Fruit fly (Drosophila melanogaster): ENCODE measurements around the gene CG43052.

Gene CG43052

DNA sequence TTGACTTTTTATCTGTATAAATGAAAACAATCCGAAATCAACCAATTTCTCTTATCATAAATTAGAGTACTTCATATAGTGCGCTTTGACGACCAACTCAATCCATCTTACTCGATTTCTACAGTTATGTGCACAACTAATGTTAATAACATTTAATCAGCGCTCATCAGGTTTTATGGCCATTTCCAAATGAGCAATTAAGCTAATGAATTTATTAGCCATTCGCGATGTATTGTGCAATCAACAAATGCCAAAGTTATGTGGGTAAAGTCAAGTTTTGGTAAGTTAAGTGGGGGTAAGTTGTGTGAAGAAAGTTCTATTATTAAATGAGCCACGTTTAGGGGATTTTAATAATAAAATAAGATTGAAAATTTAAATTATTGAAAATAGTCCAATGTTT, 41.6 kb downstream of the CG43052 start:
- no peak for TF ChIP-seq fd85E (GFP tag; optimal IDR thresholded peaks at IDR 0.05)

dm6 chr2L:14394298-14395064, 42.6 kb downstream of the CG43052 start:
- TF ChIP-seq vri (GFP tag; optimal IDR thresholded peaks at IDR 0.05): peak; percentile 45
- TF ChIP-seq OdsH (GFP tag; optimal IDR thresholded peaks at IDR 0.05): no peak
- TF ChIP-seq Sox15 (GFP tag; optimal IDR thresholded peaks at IDR 0.05): no peak
- TF ChIP-seq Eip93F (GFP tag; optimal IDR thresholded peaks at IDR 0.05): no peak
- peak; percentile 14; the same call in 1 of the 3 replicates for TF ChIP-seq CG6163 (GFP tag; IDR thresholded peaks at IDR 0.05)
- no peak for TF ChIP-seq net (GFP tag; optimal IDR thresholded peaks at IDR 0.05)
- no peak for TF ChIP-seq CG11294 (GFP tag; IDR thresholded peaks at IDR 0.05)
- TF ChIP-seq esn (GFP tag; optimal IDR thresholded peaks at IDR 0.05): peak; percentile 4
- no peak for TF ChIP-seq achi (GFP tag; optimal IDR thresholded peaks at IDR 0.05)
- peak; percentile 58 for TF ChIP-seq Eip78C (GFP tag)
- TF ChIP-seq dac (GFP tag; optimal IDR thresholded peaks at IDR 0.05): no peak
- TF ChIP-seq Smox (GFP tag; optimal IDR thresholded peaks at IDR 0.05): peak; percentile 32
- no peak for TF ChIP-seq CG11902 (GFP tag; optimal IDR thresholded peaks at IDR 0.05)
- TF ChIP-seq CG32006 (GFP tag; optimal IDR thresholded peaks at IDR 0.05): no peak
- TF ChIP-seq CG3032 (tag; optimal IDR thresholded peaks at IDR 0.05): no peak
- TF ChIP-seq CG3919 (GFP tag; optimal IDR thresholded peaks at IDR 0.05): no peak
- no peak for TF ChIP-seq spab (GFP tag; optimal IDR thresholded peaks at IDR 0.05)
- peak; percentile 36 for TF ChIP-seq Met (GFP tag; optimal IDR thresholded peaks at IDR 0.05)
- no peak for TF ChIP-seq CG6276 (GFP tag; optimal IDR thresholded peaks at IDR 0.05)
- TF ChIP-seq pdm3 (GFP tag; optimal IDR thresholded peaks at IDR 0.05): no peak

dm6 chr2L:14395065-14395439, 43.2 kb downstream of the CG43052 start:
- TF ChIP-seq Blimp-1 (GFP tag; optimal IDR thresholded peaks at IDR 0.05): no peak
- no peak for TF ChIP-seq CG32006 (GFP tag; optimal IDR thresholded peaks at IDR 0.05)
- TF ChIP-seq fkh (GFP tag; optimal IDR thresholded peaks at IDR 0.05): peak; percentile 48
- peak; percentile 15 for TF ChIP-seq svp (GFP tag)

DNA sequence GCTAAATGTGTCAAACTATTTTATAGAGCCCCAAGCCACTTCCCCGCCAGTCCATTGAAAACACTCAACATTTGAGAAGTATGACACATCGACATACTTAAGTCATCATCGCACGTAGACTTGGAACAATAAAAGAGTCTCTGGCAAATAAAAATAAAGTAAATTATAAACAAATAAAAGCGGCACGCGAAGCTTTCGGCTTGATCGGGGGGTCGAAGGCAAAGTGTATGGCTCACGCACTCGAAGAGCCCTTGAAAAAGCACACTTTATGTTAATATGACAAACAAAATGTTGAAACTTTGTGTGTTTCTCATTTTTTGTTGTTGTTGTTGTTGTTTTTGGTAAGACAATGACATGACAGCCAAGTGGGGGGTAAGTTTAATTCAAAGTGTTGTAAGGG, 44.4 kb downstream of the CG43052 start:
- TF ChIP-seq OdsH (GFP tag; optimal IDR thresholded peaks at IDR 0.05): no peak
- no peak for TF ChIP-seq svp (GFP tag)
- TF ChIP-seq CG1621 (tag; optimal IDR thresholded peaks at IDR 0.05): no peak
- no peak for TF ChIP-seq CG9139 (GFP tag; optimal IDR thresholded peaks at IDR 0.05)
- TF ChIP-seq CG15336 (GFP tag; IDR thresholded peaks at IDR 0.05): no peak
- TF ChIP-seq fkh (GFP tag; optimal IDR thresholded peaks at IDR 0.05): peak; percentile 82

- TF ChIP-seq Eip78C (GFP tag): peak; percentile 52
- TF ChIP-seq vri (GFP tag; optimal IDR thresholded peaks at IDR 0.05): peak; percentile 70
- TF ChIP-seq svp (GFP tag): peak; percentile 26
- peak; percentile 13 for TF ChIP-seq dsx (GFP tag; optimal IDR thresholded peaks at IDR 0.05; ENCODE audit: poor library complexity, severe bottlenecking)
- no peak for TF ChIP-seq dac (GFP tag; optimal IDR thresholded peaks at IDR 0.05)
These were observed 45.3 kb downstream of the CG43052 start for dm6 chr2L:14397067-14397598.

DNA sequence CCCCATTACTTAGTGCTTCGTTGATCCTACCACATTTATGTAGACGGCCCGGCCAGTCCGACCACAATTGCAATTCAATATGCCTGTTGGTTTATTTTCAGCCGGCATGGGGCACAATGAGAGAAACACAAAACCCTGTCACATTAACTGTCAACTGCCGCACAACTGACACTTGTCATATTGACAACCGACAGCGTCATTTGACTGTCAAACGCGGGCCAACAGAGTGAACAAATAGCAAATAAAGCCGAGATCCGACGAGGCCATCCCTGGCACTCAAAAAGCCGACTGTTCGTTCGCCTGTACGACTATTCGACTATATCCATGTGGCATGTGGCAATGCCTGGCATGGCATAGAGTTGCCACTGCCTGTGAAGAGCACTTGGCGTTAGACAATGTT, 46.1 kb downstream of the CG43052 start:
- TF ChIP-seq dsx (GFP tag; optimal IDR thresholded peaks at IDR 0.05; ENCODE audit: poor library complexity, severe bottlenecking) (peak; percentile 37), CG11762 (GFP tag; optimal IDR thresholded peaks at IDR 0.05; ENCODE audit: insufficient read depth) (no peak), eg (GFP tag; IDR thresholded peaks at IDR 0.05) (peak; percentile 32; the same call in 1 of the 3 replicates)
